Worm (Caenorhabditis elegans): ENCODE data around the gene F32A5.4.

The F32A5.4 gene

ce11 chrII:7186117-7186516 is 42.8 kb upstream of the F32A5.4 start:
- no peak for TF ChIP-seq mel-28 (tag; optimal IDR thresholded peaks at IDR 0.05; ENCODE audit: borderline replicate concordance)

- TF ChIP-seq attf-6 (GFP tag; IDR thresholded peaks at IDR 0.05) = no peak
- TF ChIP-seq D2030.7 (GFP tag; IDR thresholded peaks at IDR 0.05) = no peak
- TF ChIP-seq madf-10 (tag; optimal IDR thresholded peaks at IDR 0.05) = no peak
- TF ChIP-seq egl-18 (GFP tag; IDR thresholded peaks at IDR 0.05) = no peak
- no peak for TF ChIP-seq K11D2.4 (GFP tag; IDR thresholded peaks at IDR 0.05)
- TF ChIP-seq lin-40 (tag; optimal IDR thresholded peaks at IDR 0.05) = no peak
- TF ChIP-seq rec-8 (tag; optimal IDR thresholded peaks at IDR 0.05) = no peak
- no peak for TF ChIP-seq mcd-1 (GFP tag; IDR thresholded peaks at IDR 0.05)
- no peak for TF ChIP-seq F33H1.4 (GFP tag; IDR thresholded peaks at IDR 0.05)
- TF ChIP-seq ekl-4 (GFP tag; IDR thresholded peaks at IDR 0.05) = no peak
These were observed 41.8 kb upstream of the F32A5.4 start, which contains the start of gene C27H5.6 for ce11 chrII:7187110-7187509. C27H5.6 (minus strand) TSS chrII:7187210.

- TF ChIP-seq Y79H2A.3 (GFP tag; conservative IDR thresholded peaks at IDR 0.05) (no peak), zfh-2 (GFP tag; conservative IDR thresholded peaks at IDR 0.05) (no peak), aptf-2 (GFP tag; conservative IDR thresholded peaks at IDR 0.05) (no peak), repo-1 (tag; optimal IDR thresholded peaks at IDR 0.05) (no peak), ztf-22 (GFP tag; optimal IDR thresholded peaks at IDR 0.05) (no peak), ceh-40 (GFP tag; IDR thresholded peaks at IDR 0.05) (no peak), attf-5 (GFP tag; optimal IDR thresholded peaks at IDR 0.05) (no peak), snpc-4 (GFP tag; optimal IDR thresholded peaks at IDR 0.05) (no peak), snpc-4 (tag; optimal IDR thresholded peaks at IDR 0.05) (no peak), akir-1 (GFP tag; optimal IDR thresholded peaks at IDR 0.05) (no peak), F39B2.1 (GFP tag; IDR thresholded peaks at IDR 0.05) (no peak), B0336.3 (GFP tag; IDR thresholded peaks at IDR 0.05) (no peak), lsl-1 (GFP tag; optimal IDR thresholded peaks at IDR 0.05) (no peak)
These were observed 39.8 kb upstream of the F32A5.4 start, which contains the start of gene E04F6.4 for ce11 chrII:7189120-7189519. E04F6.4 (plus strand) TSS chrII:7189420.

- TF ChIP-seq sdz-38 (tag; optimal IDR thresholded peaks at IDR 0.05) = no peak
- no peak for TF ChIP-seq him-1 (tag; optimal IDR thresholded peaks at IDR 0.05)
- TF ChIP-seq hmg-20 (GFP tag; IDR thresholded peaks at IDR 0.05) = no peak
- peak; percentile 81 for TF ChIP-seq athp-1 (tag; optimal IDR thresholded peaks at IDR 0.05)
- no peak for TF ChIP-seq hlh-12 (tag; optimal IDR thresholded peaks at IDR 0.05)
- no peak for TF ChIP-seq nhr-179 (tag; optimal IDR thresholded peaks at IDR 0.05)
- TF ChIP-seq F49E8.2 (tag; optimal IDR thresholded peaks at IDR 0.05; ENCODE audit: insufficient read depth) = no peak
These were observed 33.4 kb upstream of the F32A5.4 start, which contains the start of gene acdh-12 for ce11 chrII:7195541-7195940. acdh-12 (minus strand) TSS chrII:7195641.

ce11 chrII:7196040-7196439 is 32.9 kb upstream of the F32A5.4 start, which contains the start of gene maoc-1:
maoc-1 (plus strand) TSS chrII:7196276.
- TF ChIP-seq nhr-90 (tag; optimal IDR thresholded peaks at IDR 0.05) (no peak), repo-1 (tag; optimal IDR thresholded peaks at IDR 0.05) (no peak), nhr-80 (tag; optimal IDR thresholded peaks at IDR 0.05) (peak; percentile 39), D2030.7 (GFP tag; IDR thresholded peaks at IDR 0.05) (no peak), nfya-2 (GFP tag; IDR thresholded peaks at IDR 0.05) (no peak), nhr-179 (tag; optimal IDR thresholded peaks at IDR 0.05) (no peak), akir-1 (GFP tag; optimal IDR thresholded peaks at IDR 0.05) (no peak), B0019.2 (GFP tag; conservative IDR thresholded peaks at IDR 0.05) (no peak), lsy-27 (tag; optimal IDR thresholded peaks at IDR 0.05; ENCODE audit: borderline replicate concordance, insufficient read depth) (no peak)
